Worm (Caenorhabditis elegans): ENCODE measurements around the gene flp-10.

- TF ChIP-seq W03F9.2 (tag; optimal IDR thresholded peaks at IDR 0.05) = no peak
- no peak for TF ChIP-seq him-1 (tag; optimal IDR thresholded peaks at IDR 0.05)
- no peak for TF ChIP-seq dao-5 (tag; optimal IDR thresholded peaks at IDR 0.05)
Measured at ce11 chrIV:7917881-7918280, 49.2 kb downstream of the flp-10 start.
